Worm (Caenorhabditis elegans) whole organism, early embryonic: ENCODE results near the gene rpb-11.
A peak's percentile ranks its signal among the peaks of the same experiment; 100 is the strongest.
"Not testable (repeated sequence)": the region's sequence is repeated elsewhere in the genome, so short reads cannot be mapped to it uniquely, and the experiment has no call there.

ENCODE experiments used
- B0310.2 ChIP-seq: sonication (generic microtip); optimal IDR thresholded peaks from 2 replicates; lab custom pipeline; 2016; ENCODE audit warnings: mild to moderate bottlenecking, missing genetic modification characterization, missing compliant biosample characterization
- F13C5.2 ChIP-seq: sonication (generic microtip); optimal IDR thresholded peaks from 2 replicates; lab custom pipeline; 2017; ENCODE audit warnings: mild to moderate bottlenecking, missing genetic modification characterization, inconsistent platforms, missing compliant biosample characterization
- aly-1 ChIP-seq: sonication (generic microtip); optimal IDR thresholded peaks from 2 replicates; lab custom pipeline; 2016; ENCODE audit warnings: missing genetic modification characterization, missing compliant biosample characterization
- ama-1 ChIP-seq: fragments of 150-350 bp; optimal IDR thresholded peaks from 2 replicates; lab custom pipeline; 2014
- ceh-13 ChIP-seq: fragments of 200-800 bp; sonication (Bioruptor generic); optimal IDR thresholded peaks from 2 replicates; lab custom pipeline; 2018; ENCODE audit warnings: mild to moderate bottlenecking, missing genetic modification characterization, missing compliant biosample characterization
- ceh-36 ChIP-seq: sonication (generic microtip); optimal IDR thresholded peaks from 2 replicates; lab custom pipeline; 2016; ENCODE audit warnings: missing genetic modification characterization, inconsistent platforms, missing compliant biosample characterization
- ets-7 ChIP-seq: sonication (generic microtip); optimal IDR thresholded peaks from 2 replicates; lab custom pipeline; 2016; ENCODE audit warnings: missing genotype, missing genetic modification characterization, missing compliant biosample characterization
- flt-1 ChIP-seq: fragments of 200-800 bp; sonication (Bioruptor generic); IDR thresholded peaks from 2 replicates; pipeline ENCODE4 v1.3.6; 2022; ENCODE audit warnings: missing genetic modification characterization, missing compliant biosample characterization
- hmbx-1 ChIP-seq: sonication (generic microtip); optimal IDR thresholded peaks from 2 replicates; lab custom pipeline; 2016; ENCODE audit warnings: mild to moderate bottlenecking, missing genetic modification characterization, missing compliant biosample characterization
- hmg-4 ChIP-seq: fragments of 200-800 bp; sonication (Bioruptor generic); optimal IDR thresholded peaks from 2 replicates; lab custom pipeline; 2018; ENCODE audit warnings: mild to moderate bottlenecking, missing genetic modification characterization, missing compliant biosample characterization
- hnd-1 ChIP-seq: sonication (generic microtip); optimal IDR thresholded peaks from 2 replicates; lab custom pipeline; 2016; ENCODE audit warnings: missing genetic modification characterization, missing compliant biosample characterization
- pes-1 ChIP-seq: fragments of 200-800 bp; sonication (Bioruptor generic); IDR thresholded peaks from 2 replicates; pipeline ENCODE4 v1.3.6; 2022; ENCODE audit warnings: missing genetic modification reagents, missing genetic modification characterization, missing compliant biosample characterization
- scrt-1 ChIP-seq: fragments of 200-800 bp; sonication (Bioruptor generic); IDR thresholded peaks from 2 replicates; pipeline ENCODE4 v1.3.6; 2022; ENCODE audit warnings: missing genetic modification characterization, missing compliant biosample characterization
- sea-1 ChIP-seq: fragments of 200-800 bp; sonication (Bioruptor generic); conservative IDR thresholded peaks from 2 replicates; pipeline ENCODE4 v1.3.6; 2022; ENCODE audit warnings: missing genetic modification characterization, missing compliant biosample characterization
- tbx-11 ChIP-seq: fragments of 200-800 bp; sonication (Bioruptor generic); IDR thresholded peaks from 2 replicates; pipeline ENCODE4 v1.3.6; 2022; ENCODE audit warnings: missing genetic modification characterization, missing compliant biosample characterization
- tbx-37 ChIP-seq: fragments of 200-800 bp; sonication (Bioruptor generic); conservative IDR thresholded peaks from 2 replicates; pipeline ENCODE4 v1.3.6; 2022; ENCODE audit warnings: missing genetic modification reagents, missing genetic modification characterization, missing compliant biosample characterization
- tra-4 ChIP-seq: sonication (generic microtip); optimal IDR thresholded peaks from 2 replicates; lab custom pipeline; 2017; ENCODE audit warnings: missing genetic modification characterization, missing compliant biosample characterization

Gene rpb-11

ce11 chrII:14021230-14021629 is 38.7 kb upstream of the rpb-11 start, which contains the start of gene F01D5.10:
TSS of gene F01D5.10 (minus strand) at chrII:14021330.
- not testable (repeated sequence) for TF ChIP-seq flt-1 (GFP tag; lab: Robert Waterston, UW); ama-1 (lab: Kevin White, UChicago); ets-7 (tag; lab: Kevin White, UChicago)

DNA sequence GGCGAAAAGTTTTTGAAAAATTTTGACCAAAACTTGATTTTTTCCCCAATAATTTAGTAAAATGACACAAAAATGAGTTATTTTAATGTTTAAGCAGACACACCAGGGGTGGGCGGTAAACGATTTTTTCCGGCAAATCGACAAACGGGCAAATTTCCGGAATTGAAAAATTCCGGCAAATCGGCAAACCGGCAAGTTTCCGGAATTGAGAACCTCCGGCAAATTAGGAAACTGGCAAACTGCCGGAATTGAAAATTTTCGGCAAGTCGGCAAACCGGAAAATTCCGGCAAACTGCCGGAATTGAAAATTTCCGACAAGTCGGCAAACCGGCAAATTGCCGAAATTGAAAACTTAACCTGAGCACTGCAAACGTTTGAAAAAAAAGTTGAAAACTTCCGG is 27.2 kb upstream of the rpb-11 start:
- TF ChIP-seq ets-7 (tag; lab: Kevin White, UChicago) = no peak
- no peak for TF ChIP-seq pes-1
- no peak for TF ChIP-seq aly-1 (tag; lab: Kevin White, UChicago)
- TF ChIP-seq flt-1 (GFP tag; lab: Robert Waterston, UW) = no peak
- no peak for TF ChIP-seq ama-1 (lab: Kevin White, UChicago)
- TF ChIP-seq tbx-37 (GFP tag; lab: Robert Waterston, UW) = no peak
- no peak for TF ChIP-seq tbx-11 (GFP tag; lab: Robert Waterston, UW)
- no peak for TF ChIP-seq ceh-13
- TF ChIP-seq ceh-36 = no peak
- no peak for TF ChIP-seq hnd-1 (tag; lab: Kevin White, UChicago)
- no peak for TF ChIP-seq tra-4
- no peak for TF ChIP-seq F13C5.2 (tag; lab: Kevin White, UChicago)

- no peak for TF ChIP-seq ceh-13
- TF ChIP-seq flt-1 (GFP tag; lab: Robert Waterston, UW) = no peak
- no peak for TF ChIP-seq pes-1
- no peak for TF ChIP-seq ama-1 (lab: Kevin White, UChicago)
- TF ChIP-seq aly-1 (tag; lab: Kevin White, UChicago) = no peak
- no peak for TF ChIP-seq scrt-1 (GFP tag; lab: Robert Waterston, UW)
- no peak for TF ChIP-seq hmbx-1
- no peak for TF ChIP-seq B0310.2 (tag; lab: Kevin White, UChicago)
- no peak for TF ChIP-seq sea-1
- TF ChIP-seq tbx-37 (GFP tag; lab: Robert Waterston, UW) = no peak
- TF ChIP-seq ceh-36 = no peak
- no peak for TF ChIP-seq tbx-11 (GFP tag; lab: Robert Waterston, UW)
- TF ChIP-seq hmg-4 = no peak
Measured at ce11 chrII:14034559-14034958, 25.3 kb upstream of the rpb-11 start.

- peak; percentile 73 for TF ChIP-seq ceh-36
- TF ChIP-seq B0310.2 (tag; lab: Kevin White, UChicago) = no peak
- no peak for TF ChIP-seq hmbx-1
Measured at ce11 chrII:14036724-14037483, 23.0 kb upstream of the rpb-11 start.

DNA sequence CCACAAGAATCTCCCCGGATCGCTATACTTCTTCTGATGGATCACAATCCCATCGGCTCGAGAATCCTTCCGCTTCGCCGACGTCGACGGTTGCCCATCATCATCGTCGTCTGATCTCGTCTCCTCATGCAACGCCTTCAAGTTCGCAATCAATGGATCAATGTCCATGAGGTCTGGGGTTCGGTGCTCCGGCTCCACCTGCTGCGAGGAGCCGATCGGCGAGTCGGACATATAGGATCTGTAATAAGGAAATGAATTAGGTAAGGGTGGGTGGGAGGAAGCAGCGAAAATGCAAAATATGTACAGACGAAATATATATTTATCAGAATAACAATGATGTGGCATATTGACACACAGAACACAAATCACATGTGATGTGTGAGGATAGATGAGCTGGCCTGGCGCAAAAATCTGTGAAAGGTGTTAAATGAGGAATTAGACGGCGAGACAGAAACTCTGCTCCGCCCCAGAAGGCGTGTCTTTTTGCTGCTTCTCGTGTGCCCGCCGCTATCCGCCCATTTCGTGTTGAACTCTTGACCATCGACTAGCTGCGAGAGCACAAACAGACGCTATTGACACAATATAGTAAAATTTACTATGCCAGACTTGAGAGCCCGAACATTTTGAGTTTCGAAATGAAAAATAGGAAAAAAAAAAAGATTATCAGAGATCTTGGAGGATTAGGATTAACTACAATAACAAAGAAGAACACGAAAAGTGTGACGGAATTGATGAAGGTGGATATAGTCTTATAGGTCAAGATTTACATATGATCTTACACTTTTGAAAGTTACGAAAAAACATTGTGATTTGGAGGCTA is 22.2 kb upstream of the rpb-11 start:
- TF ChIP-seq pes-1 (no peak), tbx-37 (GFP tag; lab: Robert Waterston, UW) (no peak), flt-1 (GFP tag; lab: Robert Waterston, UW) (no peak), ets-7 (tag; lab: Kevin White, UChicago) (no peak), hmg-4 (no peak), tra-4 (no peak), sea-1 (no peak)

- TF ChIP-seq tbx-37 (GFP tag; lab: Robert Waterston, UW) (0 out of 2 replicates have a peak, but pooled peaks have one; percentile 18), ceh-13 (no peak)
Measured at ce11 chrII:14038331-14038730, 21.6 kb upstream of the rpb-11 start.

ce11 chrII:14039811-14040203 is 20.1 kb upstream of the rpb-11 start:
- TF ChIP-seq tbx-11 (GFP tag; lab: Robert Waterston, UW) = no peak
- TF ChIP-seq flt-1 (GFP tag; lab: Robert Waterston, UW) = no peak

- TF ChIP-seq scrt-1 (GFP tag; lab: Robert Waterston, UW) (0 out of 2 replicates have a peak, but pooled peaks have one; percentile 5), tbx-11 (GFP tag; lab: Robert Waterston, UW) (no peak)
Measured at ce11 chrII:14040204-14040842, 19.6 kb upstream of the rpb-11 start.
